Worm (Caenorhabditis elegans) whole organism, late embryonic: ENCODE results near the gene C05E11.7.
A peak's percentile ranks its signal among the peaks of the same experiment; 100 is the strongest.

Source experiments
- F13H6.1 ChIP-seq: sonication (generic microtip); optimal IDR thresholded peaks from 2 replicates; lab custom pipeline; 2016; ENCODE audit warnings: missing genetic modification characterization, missing compliant biosample characterization
- T23F11.4 ChIP-seq: fragments of 200-800 bp; sonication (Bioruptor generic); optimal IDR thresholded peaks from 2 replicates; lab custom pipeline; 2018; ENCODE audit warnings: mild to moderate bottlenecking, missing genetic modification characterization, missing compliant biosample characterization
- Y22D7AL.16 ChIP-seq: sonication (generic microtip); optimal IDR thresholded peaks from 2 replicates; lab custom pipeline; 2016; ENCODE audit warnings: missing genetic modification characterization, missing compliant biosample characterization
- ahr-1 ChIP-seq: sonication (generic microtip); optimal IDR thresholded peaks from 2 replicates; lab custom pipeline; 2016; ENCODE audit warnings: missing genetic modification characterization, missing compliant biosample characterization
- ama-1 ChIP-seq: fragments of 150-350 bp; optimal IDR thresholded peaks from 2 replicates; lab custom pipeline; 2014
- ceh-18 ChIP-seq: sonication (generic microtip); optimal IDR thresholded peaks from 2 replicates; lab custom pipeline; 2016; ENCODE audit warnings: missing genetic modification characterization, missing compliant biosample characterization
- ceh-19 ChIP-seq: fragments of 200-800 bp; sonication (Bioruptor generic); optimal IDR thresholded peaks from 2 replicates; lab custom pipeline; 2018; ENCODE audit warnings: mild to moderate bottlenecking, missing genetic modification characterization, missing compliant biosample characterization
- ceh-2 ChIP-seq: sonication (generic microtip); optimal IDR thresholded peaks from 2 replicates; lab custom pipeline; 2016; ENCODE audit warnings: missing genotype, missing genetic modification characterization, missing compliant biosample characterization
- ceh-22 ChIP-seq: sonication (generic microtip); optimal IDR thresholded peaks from 2 replicates; lab custom pipeline; 2017; ENCODE audit warnings: missing biosample characterization, missing genetic modification characterization
- ceh-30 ChIP-seq: fragments of 150-350 bp; optimal IDR thresholded peaks from 2 replicates; lab custom pipeline; 2014; ENCODE audit warnings: missing biosample characterization, missing genetic modification characterization
- ceh-31 ChIP-seq: sonication (generic microtip); optimal IDR thresholded peaks from 2 replicates; lab custom pipeline; 2016; ENCODE audit warnings: missing genetic modification characterization, missing compliant biosample characterization
- ceh-48 ChIP-seq: sonication (generic microtip); optimal IDR thresholded peaks from 2 replicates; lab custom pipeline; 2016; ENCODE audit warnings: missing genetic modification characterization, inconsistent platforms, missing compliant biosample characterization
- che-1 ChIP-seq: sonication (generic microtip); optimal IDR thresholded peaks from 2 replicates; lab custom pipeline; 2016; ENCODE audit warnings: mild to moderate bottlenecking, missing genetic modification characterization, missing compliant biosample characterization
- dmd-4 ChIP-seq: sonication (generic microtip); optimal IDR thresholded peaks from 2 replicates; lab custom pipeline; 2016; ENCODE audit warnings: borderline replicate concordance, missing genetic modification characterization, missing compliant biosample characterization
- elt-2 ChIP-seq: sonication (generic microtip); optimal IDR thresholded peaks from 2 replicates; lab custom pipeline; 2016; ENCODE audit warnings: missing genetic modification reagents, missing genetic modification characterization, missing compliant biosample characterization
- ets-4 ChIP-seq: sonication (generic microtip); optimal IDR thresholded peaks from 2 replicates; lab custom pipeline; 2016; ENCODE audit warnings: missing genetic modification characterization, missing compliant biosample characterization
- eyg-1 ChIP-seq: sonication (generic microtip); optimal IDR thresholded peaks from 2 replicates; lab custom pipeline; 2016; ENCODE audit warnings: missing genotype, missing genetic modification characterization, missing compliant biosample characterization
- fkh-10 ChIP-seq: fragments of 150-350 bp; optimal IDR thresholded peaks from 2 replicates; lab custom pipeline; 2014; ENCODE audit warnings: missing biosample characterization, missing genetic modification reagents, missing genetic modification characterization
- gmeb-2 ChIP-seq: sonication (generic microtip); optimal IDR thresholded peaks from 2 replicates; lab custom pipeline; 2016; ENCODE audit warnings: missing genetic modification characterization, inconsistent platforms, missing compliant biosample characterization
- hlh-15 ChIP-seq: sonication (generic microtip); optimal IDR thresholded peaks from 2 replicates; lab custom pipeline; 2016; ENCODE audit warnings: missing genetic modification characterization, missing compliant biosample characterization
- hlh-30 ChIP-seq: sonication (generic microtip); optimal IDR thresholded peaks from 2 replicates; lab custom pipeline; 2017; ENCODE audit warnings: antibody characterized with exemption, missing genetic modification characterization, missing compliant biosample characterization; ENCODE audit not compliant: insufficient read depth
- hlh-6 ChIP-seq: sonication (generic microtip); optimal IDR thresholded peaks from 2 replicates; lab custom pipeline; 2016; ENCODE audit warnings: missing genotype, missing genetic modification characterization, missing compliant biosample characterization
- lim-6 ChIP-seq: sonication (generic microtip); optimal IDR thresholded peaks from 2 replicates; lab custom pipeline; 2016; ENCODE audit warnings: missing genetic modification characterization, missing compliant biosample characterization
- lin-11 ChIP-seq: fragments of 200-800 bp; sonication (Bioruptor generic); optimal IDR thresholded peaks from 2 replicates; lab custom pipeline; 2018; ENCODE audit warnings: mild to moderate bottlenecking, missing genetic modification characterization, missing compliant biosample characterization
- madf-2 ChIP-seq: sonication (generic microtip); optimal IDR thresholded peaks from 2 replicates; lab custom pipeline; 2017; ENCODE audit warnings: missing genetic modification characterization, missing compliant biosample characterization
- nfya-1 ChIP-seq: sonication (generic microtip); optimal IDR thresholded peaks from 2 replicates; lab custom pipeline; 2017; ENCODE audit warnings: missing genetic modification characterization, mild to moderate bottlenecking, missing compliant biosample characterization, antibody characterized with exemption, moderate library complexity
- nhr-11 ChIP-seq: fragments of 150-350 bp; optimal IDR thresholded peaks from 2 replicates; lab custom pipeline; 2014; ENCODE audit warnings: missing biosample characterization, missing genetic modification characterization
- npax-4 ChIP-seq: sonication (generic microtip); optimal IDR thresholded peaks from 2 replicates; lab custom pipeline; 2016; ENCODE audit warnings: missing genetic modification characterization, missing compliant biosample characterization
- pax-1 ChIP-seq: fragments of 150-350 bp; optimal IDR thresholded peaks from 2 replicates; lab custom pipeline; 2014; ENCODE audit warnings: missing biosample characterization, missing genetic modification characterization
- pha-2 ChIP-seq: sonication (generic microtip); optimal IDR thresholded peaks from 2 replicates; lab custom pipeline; 2017; ENCODE audit warnings: mild to moderate bottlenecking, missing genetic modification characterization, missing compliant biosample characterization
- pqm-1 ChIP-seq: sonication (generic microtip); optimal IDR thresholded peaks from 2 replicates; lab custom pipeline; 2016; ENCODE audit warnings: missing genetic modification characterization, missing compliant biosample characterization
- pros-1 ChIP-seq: fragments of 150-350 bp; optimal IDR thresholded peaks from 2 replicates; lab custom pipeline; 2014; ENCODE audit warnings: missing biosample characterization, missing genetic modification reagents, missing genetic modification characterization
- sox-2 ChIP-seq: fragments of 200-800 bp; sonication (Bioruptor generic); IDR thresholded peaks from 2 replicates; pipeline ENCODE4 v1.3.6; 2022; ENCODE audit warnings: missing genetic modification reagents, missing genetic modification characterization, missing compliant biosample characterization
- sox-4 ChIP-seq: sonication (generic microtip); optimal IDR thresholded peaks from 2 replicates; lab custom pipeline; 2017; ENCODE audit warnings: mild to moderate bottlenecking, missing genetic modification characterization, inconsistent platforms, missing compliant biosample characterization
- syd-9 ChIP-seq: sonication (generic microtip); optimal IDR thresholded peaks from 2 replicates; lab custom pipeline; 2016; ENCODE audit warnings: mild to moderate bottlenecking, missing genetic modification characterization, moderate library complexity, missing compliant biosample characterization
- tbx-7 ChIP-seq: sonication (generic microtip); optimal IDR thresholded peaks from 2 replicates; lab custom pipeline; 2016; ENCODE audit warnings: missing genotype, missing genetic modification characterization, missing compliant biosample characterization
- ttx-3 ChIP-seq: sonication (generic microtip); optimal IDR thresholded peaks from 2 replicates; lab custom pipeline; 2016; ENCODE audit warnings: missing genetic modification reagents, missing genetic modification characterization, missing compliant biosample characterization
- unc-42 ChIP-seq: sonication (generic microtip); optimal IDR thresholded peaks from 2 replicates; lab custom pipeline; 2016; ENCODE audit warnings: missing genotype, missing genetic modification characterization, missing compliant biosample characterization
- unc-55 ChIP-seq: sonication (generic microtip); optimal IDR thresholded peaks from 2 replicates; lab custom pipeline; 2017; ENCODE audit warnings: missing biosample characterization, missing genetic modification reagents, missing genetic modification characterization
- unc-86 ChIP-seq: sonication (generic microtip); optimal IDR thresholded peaks from 2 replicates; lab custom pipeline; 2016; ENCODE audit warnings: missing genetic modification characterization, missing compliant biosample characterization

C05E11.7 gene

DNA sequence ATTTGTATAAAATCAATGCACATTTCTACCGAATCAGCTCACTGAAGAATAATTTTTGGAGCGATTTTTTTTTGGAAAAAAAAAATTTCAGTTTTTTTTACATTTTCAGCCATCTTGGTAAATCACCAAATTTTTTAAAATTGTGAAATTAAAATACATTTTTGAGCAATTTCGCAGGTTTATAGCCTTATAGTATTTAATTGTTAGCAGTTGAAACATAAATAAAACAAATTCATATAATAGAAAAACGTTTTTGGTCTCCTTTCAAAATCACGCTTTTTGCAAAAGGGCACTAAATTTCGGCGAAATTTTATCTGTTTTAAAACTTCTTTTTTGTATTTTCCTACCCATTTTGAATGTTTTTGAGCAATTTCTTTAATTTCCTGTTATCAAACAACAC lies 6.9 kb downstream of the C05E11.7 start:
- TF ChIP-seq ceh-22 (tag; lab: Kevin White, UChicago) (no peak), pha-2 (tag; lab: Kevin White, UChicago) (no peak), T23F11.4 (no peak), che-1 (tag; lab: Kevin White, UChicago) (no peak), elt-2 (tag; lab: Kevin White, UChicago) (no peak), ceh-18 (no peak), nfya-1 (tag; lab: Kevin White, UChicago) (no peak), ahr-1 (tag; lab: Kevin White, UChicago) (no peak), syd-9 (tag; lab: Kevin White, UChicago) (no peak), ama-1 (no peak), nhr-11 (tag; lab: Kevin White, UChicago) (no peak), unc-86 (no peak), lim-6 (tag; lab: Kevin White, UChicago) (no peak)

ce11 chrX:4577941-4578340 lies 7.5 kb downstream of the C05E11.7 start, which contains the start of gene C05E11.3:
Gene C05E11.3, plus strand, starts transcription at chrX:4578241.
- TF ChIP-seq F13H6.1 (tag; lab: Kevin White, UChicago), result no peak

ce11 chrX:4576272-4576671 lies 9.2 kb downstream of the C05E11.7 start:
- TF ChIP-seq pros-1 (tag; lab: Kevin White, UChicago) (no peak), ceh-18 (no peak), sox-4 (tag; lab: Kevin White, UChicago) (no peak), unc-42 (peak; percentile 22), sox-2 (0 out of 2 replicates have a peak, but pooled peaks have one; percentile 11), lin-11 (tag; lab: Kevin White, UChicago) (no peak), unc-86 (no peak), fkh-10 (GFP tag; lab: Kevin White, UChicago) (no peak), Y22D7AL.16 (tag; lab: Kevin White, UChicago) (no peak), ceh-31 (tag; lab: Kevin White, UChicago) (peak; percentile 71), ceh-48 (tag; lab: Kevin White, UChicago) (peak; percentile 88), unc-55 (GFP tag; lab: Kevin White, UChicago) (no peak), hlh-30 (tag; lab: Kevin White, UChicago) (peak; percentile 19), T23F11.4 (no peak), madf-2 (tag; lab: Kevin White, UChicago) (no peak), ceh-19 (peak; percentile 20), pha-2 (tag; lab: Kevin White, UChicago) (no peak), dmd-4 (no peak), pqm-1 (tag; lab: Kevin White, UChicago) (no peak), ceh-2 (no peak), ahr-1 (tag; lab: Kevin White, UChicago) (no peak), nfya-1 (tag; lab: Kevin White, UChicago) (peak; percentile 43), tbx-7 (tag; lab: Kevin White, UChicago) (no peak), hlh-15 (no peak)

- no peak for TF ChIP-seq ets-4 (tag; lab: Kevin White, UChicago)
- peak; percentile 61 for TF ChIP-seq unc-42
Observed at ce11 chrX:4574873-4575272, 10.6 kb downstream of the C05E11.7 start.

- no peak for TF ChIP-seq ceh-30 (tag; lab: Kevin White, UChicago)
- no peak for TF ChIP-seq hlh-15
- no peak for TF ChIP-seq ttx-3 (tag; lab: Kevin White, UChicago)
- TF ChIP-seq ets-4 (tag; lab: Kevin White, UChicago), result no peak
- no peak for TF ChIP-seq ceh-2
- TF ChIP-seq pax-1 (tag; lab: Kevin White, UChicago), result no peak
- no peak for TF ChIP-seq hlh-6
- no peak for TF ChIP-seq ceh-22 (tag; lab: Kevin White, UChicago)
- no peak for TF ChIP-seq eyg-1
- no peak for TF ChIP-seq gmeb-2
- TF ChIP-seq npax-4 (tag; lab: Kevin White, UChicago), result no peak
- TF ChIP-seq pros-1 (tag; lab: Kevin White, UChicago), result no peak
- TF ChIP-seq, all 69 proteins: peak for 0
Observed at ce11 chrX:4571137-4571536, 14.3 kb downstream of the C05E11.7 start, which contains the start of gene amt-1. Gene amt-1, plus strand, starts transcription at chrX:4571437.
